Fruit fly (Drosophila melanogaster): ENCODE measurements around the gene MED20.

DNA sequence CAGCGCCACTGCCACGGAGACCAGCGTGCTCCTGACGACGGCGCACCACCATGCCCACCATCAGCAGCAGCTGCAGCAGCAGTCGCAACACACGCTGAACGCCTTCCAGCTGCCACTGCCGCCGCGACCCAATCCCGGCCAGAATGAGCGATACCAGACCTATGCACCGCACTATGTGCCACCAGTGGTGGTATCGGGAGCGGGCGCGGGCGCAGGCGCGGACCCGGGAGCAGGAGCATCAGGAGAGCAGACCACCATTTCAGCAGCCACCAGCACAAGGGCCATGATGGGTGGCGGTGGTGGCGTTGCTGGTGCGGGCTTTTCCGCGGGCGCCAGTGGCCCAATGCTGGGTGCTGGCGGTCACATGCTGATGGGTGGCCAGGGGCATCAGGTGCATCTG is 30.4 kb upstream of the MED20 start:
- TF ChIP-seq Myc (optimal IDR thresholded peaks at IDR 0.05), result no peak
- no peak for TF ChIP-seq h (optimal IDR thresholded peaks at IDR 0.05)
- TF ChIP-seq psq (optimal IDR thresholded peaks at IDR 0.05), result no peak

All from Kc167 (cell line).